Fruit fly (Drosophila melanogaster) whole organism, wandering third instar larva: ENCODE measurements around the gene CG46310.
A peak's percentile ranks its signal among the peaks of the same experiment; 100 is the strongest.

Source experiments
- Abd-B ChIP-seq: fragments of >200 bp; optimal IDR thresholded peaks from 2 replicates; lab custom pipeline; 2017; ENCODE audit warnings: missing biosample characterization, missing genetic modification characterization
- CG32264 ChIP-seq: fragments of 200-800 bp; sonication (Bioruptor generic); optimal IDR thresholded peaks from 2 replicates; lab custom pipeline; 2016; ENCODE audit warnings: missing biosample characterization, missing genetic modification characterization
- CrebA ChIP-seq: fragments of 200-800 bp; sonication (Bioruptor generic); optimal IDR thresholded peaks from 2 replicates; lab custom pipeline; 2016; ENCODE audit warnings: missing biosample characterization, mild to moderate bottlenecking, missing genetic modification characterization, borderline replicate concordance
- Dfd ChIP-seq: fragments of >200 bp; optimal IDR thresholded peaks from 2 replicates; lab custom pipeline; 2017; ENCODE audit warnings: missing biosample characterization, missing genetic modification characterization
- Dif ChIP-seq: fragments of 200-275, 200-300 bp; sonication (Bioruptor generic); optimal IDR thresholded peaks from 2 replicates; lab custom pipeline; 2018; ENCODE audit warnings: missing biosample characterization, missing genetic modification characterization; ENCODE audit not compliant: partially characterized antibody
- GATAd ChIP-seq: sonication (Bioruptor generic); optimal IDR thresholded peaks from 2 replicates; lab custom pipeline; 2016; ENCODE audit warnings: missing biosample characterization, missing genetic modification characterization
- HLH106 ChIP-seq: fragments of 200-800 bp; optimal IDR thresholded peaks from 3 replicates; lab custom pipeline; 2019; ENCODE audit warnings: missing biosample characterization, mild to moderate bottlenecking, missing genetic modification characterization, moderate library complexity
- Hnf4 ChIP-seq: fragments of 200-800 bp; sonication (Bioruptor generic); optimal IDR thresholded peaks from 2 replicates; lab custom pipeline; 2016; ENCODE audit warnings: missing biosample characterization, mild to moderate bottlenecking, missing genetic modification characterization
- Hr78 ChIP-seq: fragments of >200 bp; optimal IDR thresholded peaks from 2 replicates; lab custom pipeline; 2017; ENCODE audit warnings: missing biosample characterization, missing genetic modification characterization
- Hr83 ChIP-seq: fragments of 200-300 bp; sonication (Bioruptor generic); optimal IDR thresholded peaks from 2 replicates; lab custom pipeline; 2016; ENCODE audit warnings: missing biosample characterization, mild to moderate bottlenecking, missing genetic modification characterization, moderate library complexity; ENCODE audit not compliant: poor library complexity, severe bottlenecking
- Jra ChIP-seq: sonication (Bioruptor generic); optimal IDR thresholded peaks from 2 replicates; lab custom pipeline; 2016; ENCODE audit warnings: missing biosample characterization, missing genetic modification characterization
- Mio ChIP-seq: sonication (Bioruptor generic); optimal IDR thresholded peaks from 2 replicates; lab custom pipeline; 2016; ENCODE audit warnings: missing biosample characterization, missing genetic modification characterization
- N ChIP-seq: fragments of >200 bp; optimal IDR thresholded peaks from 2 replicates; lab custom pipeline; 2018; ENCODE audit warnings: missing biosample characterization, missing external identifiers, missing genetic modification characterization
- OdsH ChIP-seq: fragments of 200-800 bp; sonication (Bioruptor generic); optimal IDR thresholded peaks from 2 replicates; lab custom pipeline; 2016; ENCODE audit warnings: missing biosample characterization, mild to moderate bottlenecking, missing genetic modification characterization
- Rel ChIP-seq, 2 experiments: fragments of 200-800 bp; sonication (Bioruptor generic) in 1 of 2; optimal IDR thresholded peaks; 2 replicates in 1 of 2; 3 replicates in 1 of 2; lab custom pipeline; 2016 to 2019; ENCODE audit warnings: mild to moderate bottlenecking in 2 of 2, missing biosample characterization in 2 of 2, missing genetic modification characterization in 2 of 2, moderate library complexity in 1 of 2
- Sp1 ChIP-seq: fragments of 200-800 bp; sonication (Bioruptor generic); optimal IDR thresholded peaks from 3 replicates; lab custom pipeline; 2019; ENCODE audit warnings: missing biosample characterization, mild to moderate bottlenecking, missing genetic modification characterization, moderate library complexity
- Vsx2 ChIP-seq: fragments of 200-300, 225-300 bp; sonication (Bioruptor generic); optimal IDR thresholded peaks from 2 replicates; lab custom pipeline; 2018; ENCODE audit warnings: missing biosample characterization, missing genetic modification characterization; ENCODE audit not compliant: partially characterized antibody
- br ChIP-seq: fragments of 200-800 bp; sonication (Bioruptor generic); optimal IDR thresholded peaks from 2 replicates; lab custom pipeline; 2016; ENCODE audit warnings: missing biosample characterization, missing genetic modification characterization
- brk ChIP-seq: fragments of 200-800 bp; sonication (Bioruptor generic); optimal IDR thresholded peaks from 2 replicates; lab custom pipeline; 2016; ENCODE audit warnings: missing biosample characterization, mild to moderate bottlenecking, missing genetic modification characterization
- dl ChIP-seq, 2 experiments: fragments of 175-275, 200-275 bp in 1 of 2; fragments of 200-275 bp in 1 of 2; sonication (Bioruptor generic); optimal IDR thresholded peaks; lab custom pipeline; 2018; ENCODE audit warnings: mild to moderate bottlenecking in 2 of 2, missing biosample characterization in 2 of 2, missing genetic modification characterization in 2 of 2, moderate library complexity in 2 of 2; ENCODE audit not compliant: partially characterized antibody in 2 of 2, insufficient read depth in 1 of 2
- dmrt93B ChIP-seq: fragments of 200-800 bp; sonication (Bioruptor generic); optimal IDR thresholded peaks from 2 replicates; lab custom pipeline; 2018; ENCODE audit warnings: missing biosample characterization, mild to moderate bottlenecking, missing genetic modification characterization
- ey ChIP-seq: fragments of 200-800 bp; sonication (Bioruptor generic); optimal IDR thresholded peaks from 2 replicates; lab custom pipeline; 2016; ENCODE audit warnings: missing biosample characterization, missing genetic modification characterization
- fru ChIP-seq: fragments of 200-800 bp; sonication (Bioruptor generic); optimal IDR thresholded peaks from 3 replicates; lab custom pipeline; 2016; ENCODE audit warnings: missing biosample characterization, mild to moderate bottlenecking, missing genetic modification characterization
- h ChIP-seq: fragments of 200-800 bp; sonication (Bioruptor generic); optimal IDR thresholded peaks from 3 replicates; lab custom pipeline; 2016; ENCODE audit warnings: missing biosample characterization, mild to moderate bottlenecking, missing genetic modification characterization
- lola ChIP-seq: fragments of >200 bp; optimal IDR thresholded peaks from 2 replicates; lab custom pipeline; 2017; ENCODE audit warnings: missing biosample characterization, missing genetic modification characterization
- pan ChIP-seq: fragments of >200 bp; optimal IDR thresholded peaks from 2 replicates; lab custom pipeline; 2017
- psq ChIP-seq: fragments of 200-800 bp; sonication (Bioruptor generic); optimal IDR thresholded peaks from 3 replicates; lab custom pipeline; 2017; ENCODE audit warnings: missing biosample characterization, mild to moderate bottlenecking, missing genetic modification characterization, moderate library complexity
- rgr ChIP-seq: fragments of 200-800 bp; sonication (Bioruptor generic); optimal IDR thresholded peaks from 3 replicates; lab custom pipeline; 2016; ENCODE audit warnings: missing biosample characterization, mild to moderate bottlenecking, missing genetic modification characterization
- sv ChIP-seq: fragments of 200-800 bp; sonication (Bioruptor generic); optimal IDR thresholded peaks from 3 replicates; lab custom pipeline; 2016; ENCODE audit warnings: missing biosample characterization, missing genetic modification characterization
- tai ChIP-seq: sonication (Bioruptor generic); optimal IDR thresholded peaks from 2 replicates; lab custom pipeline; 2016; ENCODE audit warnings: missing biosample characterization, missing genetic modification characterization
- usp ChIP-seq: fragments of >200 bp; optimal IDR thresholded peaks from 2 replicates; lab custom pipeline; 2017; ENCODE audit warnings: missing biosample characterization, missing genetic modification characterization
- woc ChIP-seq: sonication (Bioruptor generic); optimal IDR thresholded peaks from 2 replicates; lab custom pipeline; 2016; ENCODE audit warnings: missing biosample characterization, mild to moderate bottlenecking, missing genetic modification characterization

CG46310 gene

dm6 chr3R:23178052-23178591 lies 4.4 kb downstream of the CG46310 start:
- no peak for TF ChIP-seq N (GFP tag; lab: Kevin White, UChicago)
- TF ChIP-seq h = peak; percentile 14
- TF ChIP-seq, all 38 proteins: peak for 1

- TF ChIP-seq Jra (GFP tag; lab: Kevin White, UChicago) (peak; percentile 23), Hr83 (GFP tag; lab: Kevin White, UChicago) (peak; percentile 82), Dif (no peak)
- TF ChIP-seq, all 38 proteins: peak for 2
Measured at dm6 chr3R:23179336-23179735, 5.7 kb downstream of the CG46310 start.

- TF ChIP-seq dl (GFP tag; optimal IDR thresholded peaks at IDR 0.05; lab: Kevin White, UChicago; ENCODE audit: insufficient read depth in 1 of 2, partially characterized antibody in 2 of 2) (no peak), h (no peak), Hr78 (no peak)
- TF ChIP-seq, all 38 proteins: peak for 0
Measured at dm6 chr3R:23180980-23181630, 7.4 kb downstream of the CG46310 start.

- TF ChIP-seq Jra (GFP tag; lab: Kevin White, UChicago) (no peak), brk (GFP tag; lab: Kevin White, UChicago) (no peak), N (GFP tag; lab: Kevin White, UChicago) (no peak), woc (GFP tag; lab: Kevin White, UChicago) (no peak), CG32264 (GFP tag; lab: Kevin White, UChicago) (no peak), Abd-B (GFP tag; lab: Kevin White, UChicago) (no peak), OdsH (GFP tag; lab: Kevin White, UChicago) (no peak), lola (no peak), tai (GFP tag; lab: Kevin White, UChicago) (no peak), fru (no peak), usp (no peak), dmrt93B (GFP tag; lab: Kevin White, UChicago) (no peak)
- TF ChIP-seq, all 38 proteins: peak for 0
Measured at dm6 chr3R:23181714-23182337, 8.2 kb downstream of the CG46310 start.

- TF ChIP-seq Jra (GFP tag; lab: Kevin White, UChicago) (no peak), Hr83 (GFP tag; lab: Kevin White, UChicago) (peak; percentile 7)
Measured at dm6 chr3R:23189143-23189957, 15.7 kb downstream of the CG46310 start.

- TF ChIP-seq sv (peak; percentile 44), CrebA (GFP tag; lab: Kevin White, UChicago) (no peak), dmrt93B (GFP tag; lab: Kevin White, UChicago) (peak; percentile 67), woc (GFP tag; lab: Kevin White, UChicago) (peak; percentile 77), Mio (GFP tag; lab: Kevin White, UChicago) (peak; percentile 7), rgr (GFP tag; lab: Kevin White, UChicago) (peak; percentile 92), Vsx2 (GFP tag; lab: Kevin White, UChicago) (peak; percentile 29), Hnf4 (GFP tag; lab: Kevin White, UChicago) (peak; percentile 87), psq (GFP tag; lab: Kevin White, UChicago) (peak; percentile 79), fru (peak; percentile 91), Hr78 (no peak), OdsH (GFP tag; lab: Kevin White, UChicago) (peak; percentile 87), Hr83 (GFP tag; lab: Kevin White, UChicago) (peak; percentile 5), Dfd (GFP tag; lab: Kevin White, UChicago) (no peak), ey (GFP tag; lab: Kevin White, UChicago) (peak; percentile 91), HLH106 (tag; lab: Kevin White, UChicago) (peak; percentile 88), GATAd (GFP tag; lab: Kevin White, UChicago) (no peak), pan (lab: Kevin White, UChicago) (no peak), usp (no peak), Rel (GFP tag; optimal IDR thresholded peaks at IDR 0.05; lab: Kevin White, UChicago) (peak; percentile 79), Rel (tag; optimal IDR thresholded peaks at IDR 0.05; lab: Kevin White, UChicago) (peak; percentile 46), tai (GFP tag; lab: Kevin White, UChicago) (peak; percentile 85), Sp1 (GFP tag; lab: Kevin White, UChicago) (peak; percentile 86), br (GFP tag; lab: Kevin White, UChicago) (peak; percentile 93)
Measured at dm6 chr3R:23189958-23190900, 16.6 kb downstream of the CG46310 start.
